Fruit fly (Drosophila melanogaster): ENCODE data around the gene Atg17.

Atg17 gene

dm6 chr3R:5668928-5669739 lies at the start of gene Atg17, which contains the start of gene Xe7 (continued):
- TF ChIP-seq bcd (GFP tag; optimal IDR thresholded peaks at IDR 0.05) (peak; percentile 90), da (GFP tag; optimal IDR thresholded peaks at IDR 0.05) (peak; percentile 72), CG18476 (GFP tag; optimal IDR thresholded peaks at IDR 0.05) (peak; percentile 81), Aef1 (GFP tag; IDR thresholded peaks at IDR 0.05) (peak; percentile 90), h (optimal IDR thresholded peaks at IDR 0.05) (no peak), CG14050 (GFP tag; IDR thresholded peaks at IDR 0.05) (peak; percentile 83), crp (GFP tag; optimal IDR thresholded peaks at IDR 0.05) (peak in 1 of 2 experiments; percentile 45), CG12236 (GFP tag; optimal IDR thresholded peaks at IDR 0.05) (peak; percentile 53), CG14014 (GFP tag; IDR thresholded peaks at IDR 0.05) (peak; percentile 87), fd96Cb (tag; optimal IDR thresholded peaks at IDR 0.05) (peak; percentile 93), CG2889 (GFP tag; IDR thresholded peaks at IDR 0.05) (peak; percentile 91), CG6813 (GFP tag; optimal IDR thresholded peaks at IDR 0.05) (peak; percentile 48), Pdp1 (GFP tag; optimal IDR thresholded peaks at IDR 0.05) (peak; percentile 88 to 96), tio (GFP tag; optimal IDR thresholded peaks at IDR 0.05) (peak; percentile 95), dmrt99B (tag; optimal IDR thresholded peaks at IDR 0.05) (peak; percentile 4), H2.0 (GFP tag; IDR thresholded peaks at IDR 0.05) (peak; percentile 88), CG14965 (GFP tag; optimal IDR thresholded peaks at IDR 0.05; ENCODE audit: borderline replicate concordance) (no peak), tgo (GFP tag; IDR thresholded peaks at IDR 0.05) (peak; percentile 84), Dll (GFP tag; IDR thresholded peaks at IDR 0.05; ENCODE audit: partially characterized antibody) (peak; percentile 74), Dek (tag; optimal IDR thresholded peaks at IDR 0.05) (peak; percentile 91), pros (GFP tag; optimal IDR thresholded peaks at IDR 0.05) (no peak), CG7372 (GFP tag; IDR thresholded peaks at IDR 0.05) (peak; percentile 94), dimm (GFP tag; IDR thresholded peaks at IDR 0.05) (peak; percentile 54), disco-r (GFP tag; optimal IDR thresholded peaks at IDR 0.05) (peak; percentile 71), scrt (GFP tag; optimal IDR thresholded peaks at IDR 0.05) (peak; percentile 69), eve (GFP tag; optimal IDR thresholded peaks at IDR 0.05) (peak in 1 of 2 experiments; percentile 25), Nf-YC (tag; optimal IDR thresholded peaks at IDR 0.05) (peak; percentile 87), CG3163 (GFP tag; optimal IDR thresholded peaks at IDR 0.05) (peak; percentile 42), sqz (GFP tag; optimal IDR thresholded peaks at IDR 0.05) (peak; percentile 87), slp2 (GFP tag; optimal IDR thresholded peaks at IDR 0.05) (peak; percentile 83), Oli (tag; optimal IDR thresholded peaks at IDR 0.05) (peak; percentile 90), CG8388 (GFP tag; optimal IDR thresholded peaks at IDR 0.05) (peak; percentile 85), dmrt11E (tag; optimal IDR thresholded peaks at IDR 0.05) (peak; percentile 86), twi (tag; optimal IDR thresholded peaks at IDR 0.05) (peak; percentile 90), Bteb2 (GFP tag; optimal IDR thresholded peaks at IDR 0.05) (peak; percentile 84), pfk (GFP tag; optimal IDR thresholded peaks at IDR 0.05) (peak; percentile 43), ERR (GFP tag; optimal IDR thresholded peaks at IDR 0.05) (peak; percentile 35), CG3726 (GFP tag; IDR thresholded peaks at IDR 0.05) (peak; percentile 73; the same call in 2 of the 3 replicates), CG9609 (GFP tag; optimal IDR thresholded peaks at IDR 0.05) (peak; percentile 89), CG10267 (tag; optimal IDR thresholded peaks at IDR 0.05) (peak; percentile 87), psq (GFP tag; optimal IDR thresholded peaks at IDR 0.05) (peak; percentile 23), CG18619 (GFP tag; optimal IDR thresholded peaks at IDR 0.05) (peak; percentile 92), Tbp (GFP tag; optimal IDR thresholded peaks at IDR 0.05) (no peak), CG10654 (GFP tag; optimal IDR thresholded peaks at IDR 0.05) (peak; percentile 91), seq (GFP tag; IDR thresholded peaks at IDR 0.05) (peak; percentile 88), CG13424 (tag; optimal IDR thresholded peaks at IDR 0.05) (peak; percentile 95), E2f2 (GFP tag; IDR thresholded peaks at IDR 0.05) (peak; percentile 64), CG17361 (GFP tag; IDR thresholded peaks at IDR 0.05) (peak; percentile 97), schlank (tag; optimal IDR thresholded peaks at IDR 0.05) (peak; percentile 81)
